Worm (Caenorhabditis elegans): Measurements from ENCODE around the gene tbc-2.

tbc-2 gene

DNA sequence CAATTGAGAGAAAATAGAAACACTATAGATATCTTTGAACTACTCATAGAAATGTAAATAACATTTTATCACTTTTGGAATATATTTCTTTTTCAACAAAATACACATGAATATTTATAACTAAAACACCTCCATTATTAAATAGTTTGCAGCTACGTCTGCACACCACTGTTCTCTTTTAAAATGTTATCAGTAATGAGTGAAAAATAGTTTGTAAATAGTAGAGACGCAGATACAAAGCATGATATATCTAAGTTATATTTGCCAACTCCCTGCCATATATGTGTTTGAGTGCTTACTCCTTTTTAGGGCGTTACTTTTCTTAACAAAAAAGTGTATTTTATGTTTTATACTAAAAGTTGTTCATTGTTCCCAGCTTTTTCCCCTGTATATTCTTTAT lies 18.9 kb upstream of the tbc-2 start:
- no peak for TF ChIP-seq sea-1 (GFP tag; conservative IDR thresholded peaks at IDR 0.05)

- no peak for TF ChIP-seq pes-1 (GFP tag; IDR thresholded peaks at IDR 0.05)
- no peak for TF ChIP-seq hmbx-1 (tag; optimal IDR thresholded peaks at IDR 0.05)
- TF ChIP-seq scrt-1 (GFP tag; IDR thresholded peaks at IDR 0.05) = no peak
- no peak for TF ChIP-seq aly-1 (tag; optimal IDR thresholded peaks at IDR 0.05)
- TF ChIP-seq ama-1 (optimal IDR thresholded peaks at IDR 0.05) = no peak
- TF ChIP-seq hmg-4 (GFP tag; optimal IDR thresholded peaks at IDR 0.05) = no peak
- no peak for TF ChIP-seq tbx-11 (GFP tag; IDR thresholded peaks at IDR 0.05)
- no peak for TF ChIP-seq ceh-13 (GFP tag; optimal IDR thresholded peaks at IDR 0.05)
- TF ChIP-seq F13C5.2 (tag; optimal IDR thresholded peaks at IDR 0.05) = no peak
- TF ChIP-seq ets-7 (tag; optimal IDR thresholded peaks at IDR 0.05) = no peak
- TF ChIP-seq tra-4 (tag; optimal IDR thresholded peaks at IDR 0.05) = no peak
- TF ChIP-seq tbx-37 (GFP tag; conservative IDR thresholded peaks at IDR 0.05) = no peak
- no peak for TF ChIP-seq ceh-36 (tag; optimal IDR thresholded peaks at IDR 0.05)
- no peak for TF ChIP-seq hnd-1 (tag; optimal IDR thresholded peaks at IDR 0.05)
- no peak for TF ChIP-seq sea-1 (GFP tag; conservative IDR thresholded peaks at IDR 0.05)
- TF ChIP-seq flt-1 (GFP tag; IDR thresholded peaks at IDR 0.05) = no peak
Measured at ce11 chrII:5845441-5845840, 18.2 kb upstream of the tbc-2 start, which contains the start of the genes ZK1248.17 and H41C03.3. TSS of gene ZK1248.17 (minus strand) at chrII:5845541. TSS of gene H41C03.3 (plus strand) at chrII:5845777.

- peak; percentile 98 for TF ChIP-seq F13C5.2 (tag; optimal IDR thresholded peaks at IDR 0.05)
- TF ChIP-seq flt-1 (GFP tag; IDR thresholded peaks at IDR 0.05) = peak; percentile 72
- peak; percentile 92 for TF ChIP-seq tra-4 (tag; optimal IDR thresholded peaks at IDR 0.05)
- TF ChIP-seq ets-7 (tag; optimal IDR thresholded peaks at IDR 0.05) = peak; percentile 80
- TF ChIP-seq aly-1 (tag; optimal IDR thresholded peaks at IDR 0.05) = peak; percentile 40
- TF ChIP-seq tbx-11 (GFP tag; IDR thresholded peaks at IDR 0.05) = peak; percentile 79
- TF ChIP-seq ama-1 (optimal IDR thresholded peaks at IDR 0.05) = peak; percentile 100
- peak; percentile 84 for TF ChIP-seq hmbx-1 (tag; optimal IDR thresholded peaks at IDR 0.05)
- TF ChIP-seq ceh-13 (GFP tag; optimal IDR thresholded peaks at IDR 0.05) = peak; percentile 27
- TF ChIP-seq tbx-37 (GFP tag; conservative IDR thresholded peaks at IDR 0.05) = peak; percentile 39
- TF ChIP-seq ceh-36 (tag; optimal IDR thresholded peaks at IDR 0.05) = peak; percentile 96
- TF ChIP-seq pes-1 (GFP tag; IDR thresholded peaks at IDR 0.05) = peak; percentile 86
- peak; percentile 88 for TF ChIP-seq B0310.2 (tag; optimal IDR thresholded peaks at IDR 0.05)
- peak; percentile 96 for TF ChIP-seq hmg-4 (GFP tag; optimal IDR thresholded peaks at IDR 0.05)
- TF ChIP-seq scrt-1 (GFP tag; IDR thresholded peaks at IDR 0.05) = peak; percentile 67
- peak; percentile 53 for TF ChIP-seq hnd-1 (tag; optimal IDR thresholded peaks at IDR 0.05)
- TF ChIP-seq sea-1 (GFP tag; conservative IDR thresholded peaks at IDR 0.05) = peak; percentile 89
Measured at ce11 chrII:5844694-5845129, 17.5 kb upstream of the tbc-2 start.

DNA sequence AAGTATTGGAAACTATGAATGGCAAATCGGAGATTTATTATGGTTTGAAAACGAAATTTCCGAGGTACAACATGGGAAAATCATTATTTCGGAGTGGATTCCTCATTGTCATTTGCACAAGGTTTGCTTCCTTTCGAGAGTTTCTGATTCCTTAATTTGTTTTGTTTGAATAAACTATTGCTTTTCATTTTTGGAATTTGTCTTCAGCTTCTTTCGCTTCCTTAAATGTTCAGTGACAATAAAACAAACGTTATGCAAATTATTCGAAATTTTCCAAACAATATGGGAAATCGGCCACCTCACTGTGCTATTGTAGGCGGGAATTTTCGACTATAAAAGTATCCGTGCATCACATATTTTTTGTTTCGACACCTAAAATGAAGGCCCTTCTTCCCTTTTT lies 14.6 kb upstream of the tbc-2 start, which contains the start of gene nep-25:
Gene nep-25, plus strand, starts transcription at position 375 of the 400 bp plus-strand sequence.
- TF ChIP-seq hmg-4 (GFP tag; optimal IDR thresholded peaks at IDR 0.05) = no peak
- TF ChIP-seq tra-4 (tag; optimal IDR thresholded peaks at IDR 0.05) = no peak
- no peak for TF ChIP-seq ceh-36 (tag; optimal IDR thresholded peaks at IDR 0.05)
- TF ChIP-seq aly-1 (tag; optimal IDR thresholded peaks at IDR 0.05) = no peak
- TF ChIP-seq sea-1 (GFP tag; conservative IDR thresholded peaks at IDR 0.05) = no peak
- no peak for TF ChIP-seq flt-1 (GFP tag; IDR thresholded peaks at IDR 0.05)
- TF ChIP-seq tbx-11 (GFP tag; IDR thresholded peaks at IDR 0.05) = no peak
- no peak for TF ChIP-seq ets-7 (tag; optimal IDR thresholded peaks at IDR 0.05)
- TF ChIP-seq F13C5.2 (tag; optimal IDR thresholded peaks at IDR 0.05) = no peak
- no peak for TF ChIP-seq pes-1 (GFP tag; IDR thresholded peaks at IDR 0.05)
- no peak for TF ChIP-seq scrt-1 (GFP tag; IDR thresholded peaks at IDR 0.05)

ce11 chrII:5841053-5841547 lies 13.9 kb upstream of the tbc-2 start, which contains the start of gene lec-5:
TSS of gene lec-5 (minus strand) at chrII:5841103.
- TF ChIP-seq ama-1 (optimal IDR thresholded peaks at IDR 0.05) (no peak), F13C5.2 (tag; optimal IDR thresholded peaks at IDR 0.05) (no peak), ceh-36 (tag; optimal IDR thresholded peaks at IDR 0.05) (no peak), sea-1 (GFP tag; conservative IDR thresholded peaks at IDR 0.05) (no peak), tra-4 (tag; optimal IDR thresholded peaks at IDR 0.05) (no peak), tbx-11 (GFP tag; IDR thresholded peaks at IDR 0.05) (no peak), B0310.2 (tag; optimal IDR thresholded peaks at IDR 0.05) (no peak), ets-7 (tag; optimal IDR thresholded peaks at IDR 0.05) (no peak), scrt-1 (GFP tag; IDR thresholded peaks at IDR 0.05) (no peak), ceh-13 (GFP tag; optimal IDR thresholded peaks at IDR 0.05) (no peak), hmbx-1 (tag; optimal IDR thresholded peaks at IDR 0.05) (no peak), pes-1 (GFP tag; IDR thresholded peaks at IDR 0.05) (no peak), tbx-37 (GFP tag; conservative IDR thresholded peaks at IDR 0.05) (no peak), aly-1 (tag; optimal IDR thresholded peaks at IDR 0.05) (no peak)

DNA sequence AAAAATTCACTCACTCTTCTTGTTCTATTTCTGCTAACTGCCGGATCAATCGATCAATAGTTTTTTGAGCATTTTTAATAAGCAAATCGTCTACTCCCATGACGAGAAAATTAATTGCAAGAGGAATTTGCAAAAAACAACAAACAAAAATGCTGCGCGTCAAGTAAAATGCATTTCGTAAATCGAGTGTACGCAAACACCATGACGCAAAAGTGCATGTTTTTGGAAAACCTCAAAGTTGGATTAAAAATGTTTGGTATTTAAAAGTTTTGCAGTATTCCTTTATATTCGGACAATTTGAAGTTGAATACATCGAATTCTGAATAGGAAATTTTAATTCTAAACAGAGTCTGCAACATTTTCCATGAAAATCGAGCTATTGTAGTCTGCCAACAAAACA lies 12.0 kb upstream of the tbc-2 start, which contains the start of gene ZK1248.19:
Gene ZK1248.19, minus strand, starts transcription at position 188 of the 400 bp plus-strand sequence.
- no peak for TF ChIP-seq aly-1 (tag; optimal IDR thresholded peaks at IDR 0.05)
- no peak for TF ChIP-seq hmg-4 (GFP tag; optimal IDR thresholded peaks at IDR 0.05)
- no peak for TF ChIP-seq tbx-37 (GFP tag; conservative IDR thresholded peaks at IDR 0.05)
- no peak for TF ChIP-seq F13C5.2 (tag; optimal IDR thresholded peaks at IDR 0.05)
- TF ChIP-seq flt-1 (GFP tag; IDR thresholded peaks at IDR 0.05) = no peak
- no peak for TF ChIP-seq tbx-11 (GFP tag; IDR thresholded peaks at IDR 0.05)
- TF ChIP-seq hmbx-1 (tag; optimal IDR thresholded peaks at IDR 0.05) = no peak
- TF ChIP-seq ets-7 (tag; optimal IDR thresholded peaks at IDR 0.05) = no peak
- TF ChIP-seq ceh-36 (tag; optimal IDR thresholded peaks at IDR 0.05) = no peak
- TF ChIP-seq scrt-1 (GFP tag; IDR thresholded peaks at IDR 0.05) = no peak
- TF ChIP-seq sea-1 (GFP tag; conservative IDR thresholded peaks at IDR 0.05) = no peak
- TF ChIP-seq B0310.2 (tag; optimal IDR thresholded peaks at IDR 0.05) = no peak
- TF ChIP-seq pes-1 (GFP tag; IDR thresholded peaks at IDR 0.05) = no peak
- TF ChIP-seq tra-4 (tag; optimal IDR thresholded peaks at IDR 0.05) = no peak

ce11 chrII:5838453-5838852 lies 11.2 kb upstream of the tbc-2 start, which contains the start of gene ZK1248.15:
TSS of gene ZK1248.15 (minus strand) at chrII:5838553.
- TF ChIP-seq pes-1 (GFP tag; IDR thresholded peaks at IDR 0.05) (no peak), hnd-1 (tag; optimal IDR thresholded peaks at IDR 0.05) (no peak), B0310.2 (tag; optimal IDR thresholded peaks at IDR 0.05) (no peak), ceh-36 (tag; optimal IDR thresholded peaks at IDR 0.05) (no peak), ama-1 (optimal IDR thresholded peaks at IDR 0.05) (no peak), F13C5.2 (tag; optimal IDR thresholded peaks at IDR 0.05) (no peak), scrt-1 (GFP tag; IDR thresholded peaks at IDR 0.05) (no peak), hmg-4 (GFP tag; optimal IDR thresholded peaks at IDR 0.05) (no peak), tbx-11 (GFP tag; IDR thresholded peaks at IDR 0.05) (no peak), ceh-13 (GFP tag; optimal IDR thresholded peaks at IDR 0.05) (no peak), sea-1 (GFP tag; conservative IDR thresholded peaks at IDR 0.05) (no peak), tbx-37 (GFP tag; conservative IDR thresholded peaks at IDR 0.05) (no peak), hmbx-1 (tag; optimal IDR thresholded peaks at IDR 0.05) (no peak), aly-1 (tag; optimal IDR thresholded peaks at IDR 0.05) (no peak), flt-1 (GFP tag; IDR thresholded peaks at IDR 0.05) (no peak), tra-4 (tag; optimal IDR thresholded peaks at IDR 0.05) (no peak), ets-7 (tag; optimal IDR thresholded peaks at IDR 0.05) (no peak)
